Fruit fly (Drosophila melanogaster) whole organism, embryonic: ENCODE results near the gene MED18.

Experiments
- Antp ChIP-seq: fragments of 200-800 bp; sonication (Bioruptor generic); optimal IDR thresholded peaks from 3 replicates; lab custom pipeline; 2016; ENCODE audit warnings: missing biosample characterization, missing genetic modification characterization
- B-H1 ChIP-seq: fragments of 200-800 bp; sonication (Bioruptor generic); IDR thresholded peaks from 3 replicates; pipeline ENCODE4 v1.3.6; 2022; ENCODE audit warnings: missing biosample characterization, missing genetic modification characterization
- C15 ChIP-seq: fragments of 200-800 bp; sonication (Bioruptor generic); IDR thresholded peaks from 3 replicates; pipeline ENCODE4 v1.3.6; 2022; ENCODE audit warnings: missing biosample characterization, missing genetic modification characterization
- CG10431 ChIP-seq: fragments of 200-800 bp; sonication (Bioruptor generic); optimal IDR thresholded peaks from 3 replicates; lab custom pipeline; 2018; ENCODE audit warnings: missing biosample characterization, mild to moderate bottlenecking, missing genetic modification characterization
- CG10654 ChIP-seq: fragments of 200-800 bp; sonication (Bioruptor generic); optimal IDR thresholded peaks from 2 replicates; lab custom pipeline; 2016; ENCODE audit warnings: missing biosample characterization, missing genetic modification characterization
- CG14441 ChIP-seq: fragments of 200-800 bp; sonication (Bioruptor generic); IDR thresholded peaks from 2 replicates; pipeline ENCODE4 v1.3.6; 2022; ENCODE audit warnings: missing biosample characterization, missing genetic modification characterization
- CG14965 ChIP-seq: fragments of 200-800 bp; sonication (Bioruptor generic); optimal IDR thresholded peaks from 2 replicates; lab custom pipeline; 2016; ENCODE audit warnings: missing biosample characterization, missing genetic modification characterization, borderline replicate concordance
- CG16813 ChIP-seq: fragments of 200-800 bp; sonication (Bioruptor generic); IDR thresholded peaks from 3 replicates; pipeline ENCODE4 v1.3.6; 2022; ENCODE audit warnings: missing biosample characterization, missing genetic modification characterization; ENCODE audit not compliant: partially characterized antibody
- CG17385 ChIP-seq: fragments of 200-800 bp; sonication (Bioruptor generic); optimal IDR thresholded peaks from 3 replicates; lab custom pipeline; 2018; ENCODE audit warnings: missing biosample characterization, mild to moderate bottlenecking, missing genetic modification characterization
- CG17612 ChIP-seq: fragments of 200-800 bp; sonication (Bioruptor generic); IDR thresholded peaks from 2 replicates; pipeline ENCODE4 v1.3.6; 2022; ENCODE audit warnings: missing biosample characterization, missing genetic modification characterization
- CG17802 ChIP-seq: fragments of 200-800 bp; sonication (Bioruptor generic); optimal IDR thresholded peaks from 2 replicates; lab custom pipeline; 2018; ENCODE audit warnings: missing biosample characterization, mild to moderate bottlenecking, missing genetic modification characterization, moderate library complexity
- CG17829 ChIP-seq: fragments of 200-800 bp; optimal IDR thresholded peaks from 2 replicates; lab custom pipeline; 2019; ENCODE audit warnings: missing biosample characterization, mild to moderate bottlenecking, missing genetic modification characterization, moderate library complexity
- CG30403 ChIP-seq: fragments of 200-800 bp; sonication (Bioruptor generic); optimal IDR thresholded peaks from 3 replicates; lab custom pipeline; 2016; ENCODE audit warnings: missing biosample characterization, missing genetic modification characterization
- CG34224 ChIP-seq: fragments of 200-800 bp; sonication (Bioruptor generic); IDR thresholded peaks from 3 replicates; pipeline ENCODE4 v1.3.6; 2022; ENCODE audit warnings: missing biosample characterization, missing genetic modification characterization; ENCODE audit not compliant: partially characterized antibody
- CG34422 ChIP-seq: fragments of 200-800 bp; sonication (Bioruptor generic); IDR thresholded peaks from 3 replicates; pipeline ENCODE4 v1.3.6; 2022; ENCODE audit warnings: missing biosample characterization, missing genetic modification characterization
- CG6175 ChIP-seq: fragments of 200-800 bp; sonication (Bioruptor generic); IDR thresholded peaks from 3 replicates; pipeline ENCODE4 v1.3.6; 2022; ENCODE audit warnings: missing biosample characterization, missing genetic modification characterization
- CG9215 ChIP-seq: fragments of 200-800 bp; sonication (Bioruptor generic); IDR thresholded peaks from 2 replicates; pipeline ENCODE4 v1.3.6; 2022; ENCODE audit warnings: missing biosample characterization, missing genetic modification characterization
- CG9876 ChIP-seq: fragments of 200-800 bp; sonication (Bioruptor generic); optimal IDR thresholded peaks from 2 replicates; lab custom pipeline; 2016; ENCODE audit warnings: missing biosample characterization, missing genetic modification characterization
- CG9932 ChIP-seq: fragments of 200-800 bp; sonication (Bioruptor generic); IDR thresholded peaks from 2 replicates; pipeline ENCODE4 v1.3.6; 2022; ENCODE audit warnings: missing biosample characterization, missing genetic modification characterization
- Deaf1 ChIP-seq: fragments of 200-800 bp; optimal IDR thresholded peaks from 3 replicates; lab custom pipeline; 2019; ENCODE audit warnings: missing biosample characterization, mild to moderate bottlenecking, missing genetic modification characterization, moderate library complexity
- Dll ChIP-seq: fragments of 200-800 bp; sonication (Bioruptor generic); IDR thresholded peaks from 4 replicates; pipeline ENCODE4 v1.3.6; 2022; ENCODE audit warnings: missing biosample characterization, missing genetic modification characterization; ENCODE audit not compliant: partially characterized antibody
- HmgD ChIP-seq: fragments of 200-800 bp; sonication (Bioruptor generic); optimal IDR thresholded peaks from 3 replicates; lab custom pipeline; 2016; ENCODE audit warnings: missing biosample characterization, missing genetic modification characterization
- Kr ChIP-seq: fragments of 200-800 bp; sonication (Bioruptor generic); optimal IDR thresholded peaks from 2 replicates; lab custom pipeline; 2017; ENCODE audit warnings: missing biosample characterization, mild to moderate bottlenecking, missing genetic modification characterization
- Med ChIP-seq: fragments of 200-800 bp; sonication (Bioruptor generic); peaks from one replicate; lab custom pipeline; 2016; ENCODE audit warnings: missing biosample characterization, missing genetic modification characterization, mild to moderate bottlenecking, inconsistent platforms, moderate library complexity
- Oaz ChIP-seq: fragments of 200-800 bp; sonication (Bioruptor generic); IDR thresholded peaks from 2 replicates; pipeline ENCODE4 v1.3.6; 2022; ENCODE audit warnings: missing biosample characterization, missing genetic modification characterization
- Side ChIP-seq: fragments of 200-800 bp; sonication (Bioruptor generic); optimal IDR thresholded peaks from 2 replicates; lab custom pipeline; 2016; ENCODE audit warnings: missing biosample characterization, missing genetic modification characterization
- Sox100B ChIP-seq: fragments of 200-800 bp; sonication (Bioruptor generic); optimal IDR thresholded peaks from 3 replicates; lab custom pipeline; 2018; ENCODE audit warnings: missing biosample characterization, mild to moderate bottlenecking, missing genetic modification characterization
- Tbp ChIP-seq: fragments of >200 bp; optimal IDR thresholded peaks from 2 replicates; lab custom pipeline; 2018; ENCODE audit warnings: missing biosample characterization, missing genetic modification characterization
- ase ChIP-seq: fragments of 200-800 bp; sonication (Bioruptor generic); IDR thresholded peaks from 3 replicates; pipeline ENCODE4 v1.3.6; 2022; ENCODE audit warnings: missing biosample characterization, missing genetic modification characterization
- bbx ChIP-seq: fragments of 200-800 bp; sonication (Bioruptor generic); IDR thresholded peaks from 2 replicates; pipeline ENCODE4 v1.3.6; 2022; ENCODE audit warnings: missing biosample characterization, missing genetic modification characterization; ENCODE audit not compliant: partially characterized antibody
- bcd ChIP-seq: fragments of 200-800 bp; sonication (Bioruptor generic); optimal IDR thresholded peaks from 2 replicates; lab custom pipeline; 2017; ENCODE audit warnings: missing biosample characterization, mild to moderate bottlenecking, missing genetic modification characterization
- chm ChIP-seq: fragments of 200-800 bp; sonication (Bioruptor generic); IDR thresholded peaks from 2 replicates; pipeline ENCODE4 v1.3.6; 2022; ENCODE audit warnings: missing biosample characterization, missing genetic modification characterization
- ci ChIP-seq: fragments of 200-800 bp; sonication (Bioruptor generic); IDR thresholded peaks from 3 replicates; pipeline ENCODE4 v1.3.6; 2022; ENCODE audit warnings: missing biosample characterization, missing genetic modification characterization
- crol ChIP-seq: fragments of 200-800 bp; sonication (Bioruptor generic); IDR thresholded peaks from 2 replicates; pipeline ENCODE4 v1.3.6; 2022; ENCODE audit warnings: missing biosample characterization, missing genetic modification characterization
- danr ChIP-seq: fragments of 200-800 bp; sonication (Bioruptor generic); IDR thresholded peaks from 2 replicates; pipeline ENCODE4 v1.3.6; 2022; ENCODE audit warnings: missing biosample characterization, missing genetic modification characterization
- fd3F ChIP-seq: fragments of 200-800 bp; sonication (Bioruptor generic); optimal IDR thresholded peaks from 2 replicates; lab custom pipeline; 2018; ENCODE audit warnings: missing biosample characterization, mild to moderate bottlenecking, missing genetic modification characterization, moderate library complexity
- gt ChIP-seq: fragments of 200-800 bp; sonication (Bioruptor generic); IDR thresholded peaks from 2 replicates; pipeline ENCODE4 v1.3.6; 2022; ENCODE audit warnings: missing biosample characterization, missing genetic modification characterization
- hkb ChIP-seq, 2 experiments: fragments of 200-800 bp in 1 of 2; fragments of >200 bp in 1 of 2; sonication (Bioruptor generic) in 1 of 2; IDR thresholded peaks in 1 of 2; optimal IDR thresholded peaks in 1 of 2; 2 replicates each; pipeline versions ENCODE4 v1.3.6 to Lab custom; 2017 to 2022; ENCODE audit warnings: missing biosample characterization in 1 of 2, missing genetic modification characterization in 1 of 2
- lola ChIP-seq, 3 experiments: fragments of >200 bp in 2 of 3; fragments of 200-800 bp in 1 of 3; sonication (Bioruptor generic) in 1 of 3; optimal IDR thresholded peaks; 2 replicates each; lab custom pipeline; 2017 to 2019; ENCODE audit warnings: missing biosample characterization in 3 of 3, missing genetic modification characterization in 3 of 3, mild to moderate bottlenecking in 1 of 3, moderate library complexity in 1 of 3
- mam ChIP-seq: fragments of 200-800 bp; sonication (Bioruptor generic); optimal IDR thresholded peaks from 3 replicates; lab custom pipeline; 2016; ENCODE audit warnings: missing biosample characterization, missing genetic modification characterization
- psq ChIP-seq: fragments of 200-800 bp; sonication (Bioruptor generic); optimal IDR thresholded peaks from 2 replicates; lab custom pipeline; 2017; ENCODE audit warnings: missing biosample characterization, missing genetic modification characterization
- pum ChIP-seq: fragments of 200-800 bp; sonication (Bioruptor generic); optimal IDR thresholded peaks from 2 replicates; lab custom pipeline; 2016; ENCODE audit warnings: missing biosample characterization, missing genetic modification characterization
- sc ChIP-seq, 3 experiments: fragments of >200 bp in 2 of 3; fragments of 200-800 bp in 1 of 3; sonication (Bioruptor generic) in 1 of 3; optimal IDR thresholded peaks; 2 replicates in 2 of 3; 3 replicates in 1 of 3; lab custom pipeline; 2017; ENCODE audit warnings: mild to moderate bottlenecking in 1 of 3, missing biosample characterization in 1 of 3, missing genetic modification characterization in 1 of 3, missing genetic modification reagents in 1 of 3
- shn ChIP-seq: fragments of 200-800 bp; sonication (Bioruptor generic); optimal IDR thresholded peaks from 3 replicates; lab custom pipeline; 2016; ENCODE audit warnings: missing biosample characterization, missing genetic modification characterization
- trh ChIP-seq: fragments of 200-800 bp; sonication (Bioruptor generic); optimal IDR thresholded peaks from 2 replicates; lab custom pipeline; 2016; ENCODE audit warnings: missing biosample characterization, missing genetic modification characterization
- wor ChIP-seq: fragments of 200-800 bp; sonication (Bioruptor generic); IDR thresholded peaks from 2 replicates; pipeline ENCODE4 v1.3.6; 2022; ENCODE audit warnings: missing biosample characterization, missing genetic modification characterization

The MED18 gene

dm6 chrX:1828097-1828496 lies 37.6 kb upstream of the MED18 start:
- TF ChIP-seq Kr (GFP tag; lab: Kevin White, UChicago), result no peak
- TF ChIP-seq crol (GFP tag; lab: Robert Waterston, UW), result 0 out of 2 replicates have a peak, but pooled peaks have one; percentile 37
- TF ChIP-seq bbx (GFP tag; lab: Robert Waterston, UW), result no peak
- peak; percentile 34 for TF ChIP-seq Med (GFP tag; lab: Kevin White, UChicago)
- TF ChIP-seq CG30403, result no peak
- peak; percentile 54; the same call in 1 of the 3 replicates for TF ChIP-seq CG6175 (GFP tag; lab: Robert Waterston, UW)
- no peak for TF ChIP-seq CG17829
- TF ChIP-seq, all 482 proteins: peak for 3

dm6 chrX:1830396-1831218 lies 35.1 kb upstream of the MED18 start:
- TF ChIP-seq Deaf1 (tag; lab: Kevin White, UChicago) (peak; percentile 78), CG10431 (GFP tag; lab: Kevin White, UChicago) (peak; percentile 67), CG17802 (tag; lab: Kevin White, UChicago) (peak; percentile 86), lola (GFP tag; optimal IDR thresholded peaks at IDR 0.05; lab: Kevin White, UChicago) (peak in 1 of 3 experiments; percentile 86), trh (GFP tag; lab: Kevin White, UChicago) (peak; percentile 84), Tbp (GFP tag; lab: Kevin White, UChicago) (no peak), mam (peak; percentile 95), CG34422 (GFP tag; lab: Robert Waterston, UW) (peak; percentile 98), ci (peak; percentile 99), CG9876 (GFP tag; lab: Kevin White, UChicago) (peak; percentile 79), pum (GFP tag; lab: Kevin White, UChicago) (peak; percentile 93), Dll (GFP tag; lab: Robert Waterston, UW) (0 out of 4 replicates have a peak, but pooled peaks have one; percentile 18), Sox100B (peak; percentile 96), gt (GFP tag; lab: Robert Waterston, UW) (peak; percentile 89), CG9932 (peak; percentile 96), fd3F (GFP tag; lab: Kevin White, UChicago) (peak; percentile 93), sc (optimal IDR thresholded peaks at IDR 0.05; lab: Kevin White, UChicago) (no peak), sc (GFP tag; optimal IDR thresholded peaks at IDR 0.05; lab: Kevin White, UChicago) (peak; percentile 89), CG9215 (GFP tag; lab: Robert Waterston, UW) (peak; percentile 90), Antp (peak; percentile 91), CG17612 (peak; percentile 91), CG14965 (peak; percentile 64), shn (GFP tag; lab: Kevin White, UChicago) (peak; percentile 92), ase (GFP tag; lab: Robert Waterston, UW) (peak; percentile 97), HmgD (GFP tag; lab: Kevin White, UChicago) (peak; percentile 85), CG14441 (GFP tag; lab: Robert Waterston, UW) (peak; percentile 98), danr (peak; percentile 94), CG30403 (peak; percentile 97), Oaz (GFP tag; lab: Robert Waterston, UW) (peak; percentile 94), B-H1 (GFP tag; lab: Robert Waterston, UW) (peak; percentile 96), psq (GFP tag; lab: Kevin White, UChicago) (peak; percentile 79), C15 (GFP tag; lab: Robert Waterston, UW) (peak; percentile 94), bcd (GFP tag; lab: Kevin White, UChicago) (peak; percentile 94), chm (GFP tag; lab: Robert Waterston, UW) (peak; percentile 97), hkb (optimal IDR thresholded peaks at IDR 0.05; lab: Kevin White, UChicago) (no peak), hkb (GFP tag; IDR thresholded peaks at IDR 0.05; lab: Robert Waterston, UW) (peak; percentile 98), CG10654 (peak; percentile 91), wor (peak; percentile 92), CG17385 (GFP tag; lab: Kevin White, UChicago) (peak; percentile 91), Side (GFP tag; lab: Kevin White, UChicago) (peak; percentile 90), CG34224 (GFP tag; lab: Robert Waterston, UW) (no peak), CG16813 (GFP tag; lab: Robert Waterston, UW) (no peak)
